Fruit fly (Drosophila melanogaster) whole organism, embryonic: ENCODE results near the gene Cnb.

Experiments used
- Adf1 ChIP-seq: fragments of 200-800 bp; sonication (Bioruptor generic); IDR thresholded peaks from 2 replicates; pipeline ENCODE4 v1.3.6; 2022; ENCODE audit warnings: missing biosample characterization, missing genetic modification characterization
- Aef1 ChIP-seq: fragments of 200-800 bp; sonication (Bioruptor generic); IDR thresholded peaks from 3 replicates; pipeline ENCODE4 v1.3.6; 2022; ENCODE audit warnings: missing biosample characterization, missing genetic modification characterization
- CG10462 ChIP-seq: fragments of 200-800 bp; sonication (Bioruptor generic); optimal IDR thresholded peaks from 2 replicates; lab custom pipeline; 2016; ENCODE audit warnings: missing biosample characterization, missing genetic modification characterization
- CG11093 ChIP-seq: fragments of 200-800 bp; sonication (Bioruptor generic); IDR thresholded peaks from 3 replicates; pipeline ENCODE4 v1.3.6; 2022; ENCODE audit warnings: missing biosample characterization, missing genetic modification characterization
- CG11247 ChIP-seq: fragments of 200-800 bp; sonication (Bioruptor generic); IDR thresholded peaks from 2 replicates; pipeline ENCODE4 v1.3.6; 2022; ENCODE audit warnings: missing biosample characterization, missing genetic modification characterization
- CG16815 ChIP-seq: fragments of 200-800 bp; sonication (Bioruptor generic); optimal IDR thresholded peaks from 3 replicates; lab custom pipeline; 2017; ENCODE audit warnings: missing biosample characterization, mild to moderate bottlenecking, missing genetic modification characterization
- CG17829 ChIP-seq: fragments of 200-800 bp; optimal IDR thresholded peaks from 2 replicates; lab custom pipeline; 2019; ENCODE audit warnings: missing biosample characterization, mild to moderate bottlenecking, missing genetic modification characterization, moderate library complexity
- CG18619 ChIP-seq: fragments of 200-800 bp; sonication (Bioruptor generic); optimal IDR thresholded peaks from 3 replicates; lab custom pipeline; 2017; ENCODE audit warnings: missing biosample characterization, mild to moderate bottlenecking, missing genetic modification characterization
- CG3726 ChIP-seq: fragments of 200-800 bp; sonication (Bioruptor generic); IDR thresholded peaks from 3 replicates; pipeline ENCODE4, ENCODE4 v1.3.6; 2022; ENCODE audit warnings: missing biosample characterization, missing genetic modification characterization
- CG4424 ChIP-seq: fragments of 200-800 bp; sonication (Bioruptor generic); optimal IDR thresholded peaks from 3 replicates; lab custom pipeline; 2016; ENCODE audit warnings: missing biosample characterization, missing genetic modification characterization
- CG6683 ChIP-seq: fragments of 200-800 bp; sonication (Bioruptor generic); optimal IDR thresholded peaks from 2 replicates; lab custom pipeline; 2017; ENCODE audit warnings: missing biosample characterization, mild to moderate bottlenecking, missing genetic modification characterization, missing genetic modification reagents
- CG6854 ChIP-seq: fragments of 200-800 bp; sonication (Bioruptor generic); optimal IDR thresholded peaks from 3 replicates; lab custom pipeline; 2017; ENCODE audit warnings: missing biosample characterization, mild to moderate bottlenecking, missing genetic modification characterization
- CG9437 ChIP-seq: fragments of 200-800 bp; sonication (Bioruptor generic); optimal IDR thresholded peaks from 2 replicates; lab custom pipeline; 2018; ENCODE audit warnings: missing biosample characterization, mild to moderate bottlenecking, missing genetic modification characterization
- CG9817 ChIP-seq: fragments of 200-800 bp; sonication (Bioruptor generic); optimal IDR thresholded peaks from 2 replicates; lab custom pipeline; 2018; ENCODE audit warnings: missing biosample characterization, mild to moderate bottlenecking, missing genetic modification characterization, moderate library complexity
- CG9876 ChIP-seq: fragments of 200-800 bp; sonication (Bioruptor generic); optimal IDR thresholded peaks from 2 replicates; lab custom pipeline; 2016; ENCODE audit warnings: missing biosample characterization, missing genetic modification characterization
- CrebB ChIP-seq: fragments of 200-800 bp; sonication (Bioruptor generic); optimal IDR thresholded peaks from 3 replicates; lab custom pipeline; 2018; ENCODE audit warnings: missing biosample characterization, mild to moderate bottlenecking, missing genetic modification characterization
- Elba2 ChIP-seq: fragments of 200-800 bp; sonication (Bioruptor generic); optimal IDR thresholded peaks from 3 replicates; lab custom pipeline; 2016; ENCODE audit warnings: missing biosample characterization, missing genetic modification characterization
- Fer2 ChIP-seq: fragments of 200-800 bp; sonication (Bioruptor generic); optimal IDR thresholded peaks from 2 replicates; lab custom pipeline; 2018; ENCODE audit warnings: missing biosample characterization, mild to moderate bottlenecking, missing genetic modification characterization, moderate library complexity
- Gug ChIP-seq: fragments of 200-800 bp; sonication (Bioruptor generic); IDR thresholded peaks from 4 replicates; pipeline ENCODE4 v1.3.6; 2022; ENCODE audit warnings: missing biosample characterization, missing genetic modification characterization
- HLH4C ChIP-seq: fragments of 200-800 bp; sonication (Bioruptor generic); IDR thresholded peaks from 3 replicates; pipeline ENCODE4 v1.3.6; 2022; ENCODE audit warnings: missing biosample characterization, missing genetic modification characterization; ENCODE audit not compliant: partially characterized antibody
- Hsf ChIP-seq: fragments of 200-800 bp; sonication (Bioruptor generic); optimal IDR thresholded peaks from 3 replicates; lab custom pipeline; 2016; ENCODE audit warnings: missing biosample characterization, missing genetic modification characterization
- Jarid2 ChIP-seq: fragments of 200-800 bp; sonication (Bioruptor generic); optimal IDR thresholded peaks from 3 replicates; lab custom pipeline; 2017; ENCODE audit warnings: mild to moderate bottlenecking, missing biosample characterization, missing genetic modification reagents, missing genetic modification characterization
- Lhr ChIP-seq: fragments of 200-800 bp; sonication (Bioruptor generic); optimal IDR thresholded peaks from 3 replicates; lab custom pipeline; 2017; ENCODE audit warnings: mild to moderate bottlenecking, missing biosample characterization, missing genetic modification reagents, missing genetic modification characterization
- Lim3 ChIP-seq: fragments of 200-800 bp; sonication (Bioruptor generic); IDR thresholded peaks from 2 replicates; pipeline ENCODE4 v1.3.6; 2022; ENCODE audit warnings: missing biosample characterization, missing genetic modification characterization
- Mrtf ChIP-seq: fragments of 200-800 bp; sonication (Bioruptor generic); IDR thresholded peaks from 3 replicates; pipeline ENCODE4 v1.3.6; 2022; ENCODE audit warnings: missing biosample characterization, missing genetic modification characterization
- Nf-YA ChIP-seq: fragments of 200-800 bp; sonication (Bioruptor generic); IDR thresholded peaks from 2 replicates; pipeline ENCODE4 v1.3.6; 2022; ENCODE audit warnings: missing biosample characterization, missing genetic modification characterization
- Oli ChIP-seq: fragments of 200-800 bp; sonication (Bioruptor generic); optimal IDR thresholded peaks from 2 replicates; lab custom pipeline; 2018; ENCODE audit warnings: missing biosample characterization, mild to moderate bottlenecking, missing genetic modification characterization, moderate library complexity
- Ravus ChIP-seq: fragments of 200-800 bp; sonication (Bioruptor generic); IDR thresholded peaks from 2 replicates; pipeline ENCODE4 v1.3.6; 2022; ENCODE audit warnings: missing biosample characterization, missing genetic modification characterization
- Rfx ChIP-seq: fragments of 200-800 bp; sonication (Bioruptor generic); IDR thresholded peaks from 2 replicates; pipeline ENCODE4 v1.3.6; 2022; ENCODE audit warnings: missing biosample characterization, missing genetic modification characterization
- Sin3A ChIP-seq: fragments of >200 bp; optimal IDR thresholded peaks from 2 replicates; lab custom pipeline; 2018
- danr ChIP-seq: fragments of 200-800 bp; sonication (Bioruptor generic); IDR thresholded peaks from 2 replicates; pipeline ENCODE4 v1.3.6; 2022; ENCODE audit warnings: missing biosample characterization, missing genetic modification characterization
- dm ChIP-seq: fragments of 200-800 bp; sonication (Bioruptor generic); optimal IDR thresholded peaks from 3 replicates; lab custom pipeline; 2016; ENCODE audit warnings: missing biosample characterization, missing genetic modification characterization
- eve ChIP-seq, 2 experiments: fragments of >200 bp; optimal IDR thresholded peaks; 2 replicates each; lab custom pipeline; 2017; ENCODE audit warnings: missing biosample characterization in 2 of 2, missing genetic modification characterization in 2 of 2
- exex ChIP-seq: fragments of 200-800 bp; sonication (Bioruptor generic); optimal IDR thresholded peaks from 4 replicates; lab custom pipeline; 2018; ENCODE audit warnings: missing biosample characterization, mild to moderate bottlenecking, missing genetic modification characterization, moderate library complexity
- hb ChIP-seq: fragments of 200-800 bp; sonication (Bioruptor generic); IDR thresholded peaks from 3 replicates; pipeline ENCODE4 v1.3.6; 2022; ENCODE audit warnings: missing biosample characterization, missing genetic modification characterization; ENCODE audit not compliant: partially characterized antibody
- ind ChIP-seq: fragments of 200-800 bp; sonication (Bioruptor generic); optimal IDR thresholded peaks from 3 replicates; lab custom pipeline; 2016; ENCODE audit warnings: missing biosample characterization, missing genetic modification characterization
- inv ChIP-seq: fragments of 200-800 bp; sonication (Bioruptor generic); IDR thresholded peaks from 2 replicates; pipeline ENCODE4 v1.3.6; 2022; ENCODE audit warnings: missing biosample characterization, missing genetic modification characterization; ENCODE audit not compliant: partially characterized antibody
- jigr1 ChIP-seq: fragments of 200-800 bp; sonication (Bioruptor generic); IDR thresholded peaks from 3 replicates; pipeline ENCODE4 v1.3.6; 2022; ENCODE audit warnings: missing biosample characterization, missing genetic modification characterization
- lbe ChIP-seq: fragments of 200-800 bp; sonication (Bioruptor generic); optimal IDR thresholded peaks from 2 replicates; lab custom pipeline; 2016; ENCODE audit warnings: missing biosample characterization, mild to moderate bottlenecking, missing genetic modification characterization
- mld ChIP-seq: fragments of 200-800 bp; sonication (Bioruptor generic); IDR thresholded peaks from 3 replicates; pipeline ENCODE4 v1.3.6; 2022; ENCODE audit warnings: missing biosample characterization, missing genetic modification characterization; ENCODE audit not compliant: partially characterized antibody
- onecut ChIP-seq: fragments of 200-800 bp; sonication (Bioruptor generic); IDR thresholded peaks from 2 replicates; pipeline ENCODE4 v1.3.6; 2022; ENCODE audit warnings: missing biosample characterization, missing genetic modification characterization
- p53 ChIP-seq: fragments of 200-800 bp; sonication (Bioruptor generic); optimal IDR thresholded peaks from 2 replicates; lab custom pipeline; 2016; ENCODE audit warnings: missing biosample characterization, missing genetic modification characterization
- pzg ChIP-seq: fragments of 200-800 bp; sonication (Bioruptor generic); optimal IDR thresholded peaks from 3 replicates; lab custom pipeline; 2018; ENCODE audit warnings: missing biosample characterization, mild to moderate bottlenecking, missing genetic modification characterization, moderate library complexity
- repo ChIP-seq: fragments of 200-800 bp; sonication (Bioruptor generic); optimal IDR thresholded peaks from 2 replicates; lab custom pipeline; 2016; ENCODE audit warnings: missing biosample characterization, missing genetic modification characterization
- salm ChIP-seq: fragments of 200-800 bp; sonication (Bioruptor generic); optimal IDR thresholded peaks from 2 replicates; lab custom pipeline; 2018; ENCODE audit warnings: missing biosample characterization, mild to moderate bottlenecking, missing genetic modification characterization
- seq ChIP-seq: fragments of 200-800 bp; sonication (Bioruptor generic); IDR thresholded peaks from 2 replicates; pipeline ENCODE4 v1.3.6; 2022; ENCODE audit warnings: missing biosample characterization, missing genetic modification characterization
- slou ChIP-seq: fragments of 200-800 bp; sonication (Bioruptor generic); optimal IDR thresholded peaks from 3 replicates; lab custom pipeline; 2016; ENCODE audit warnings: missing biosample characterization, missing genetic modification characterization
- sna ChIP-seq: fragments of 200-800 bp; sonication (Bioruptor generic); IDR thresholded peaks from 2 replicates; pipeline ENCODE4 v1.3.6; 2022; ENCODE audit warnings: missing biosample characterization, missing genetic modification characterization; ENCODE audit not compliant: partially characterized antibody
- stwl ChIP-seq: fragments of 200-800 bp; sonication (Bioruptor generic); optimal IDR thresholded peaks from 3 replicates; lab custom pipeline; 2018; ENCODE audit warnings: missing biosample characterization, mild to moderate bottlenecking, missing genetic modification characterization, moderate library complexity
- tgo ChIP-seq: fragments of 200-800 bp; sonication (Bioruptor generic); IDR thresholded peaks from 3 replicates; pipeline ENCODE4 v1.3.6; 2022; ENCODE audit warnings: missing biosample characterization, missing genetic modification characterization
- yki ChIP-seq: fragments of >200 bp; optimal IDR thresholded peaks from 3 replicates; lab custom pipeline; 2018
- zen ChIP-seq: fragments of 200-800 bp; sonication (Bioruptor generic); optimal IDR thresholded peaks from 3 replicates; lab custom pipeline; 2018; ENCODE audit warnings: missing biosample characterization, mild to moderate bottlenecking, missing genetic modification characterization, moderate library complexity

The Cnb gene

DNA sequence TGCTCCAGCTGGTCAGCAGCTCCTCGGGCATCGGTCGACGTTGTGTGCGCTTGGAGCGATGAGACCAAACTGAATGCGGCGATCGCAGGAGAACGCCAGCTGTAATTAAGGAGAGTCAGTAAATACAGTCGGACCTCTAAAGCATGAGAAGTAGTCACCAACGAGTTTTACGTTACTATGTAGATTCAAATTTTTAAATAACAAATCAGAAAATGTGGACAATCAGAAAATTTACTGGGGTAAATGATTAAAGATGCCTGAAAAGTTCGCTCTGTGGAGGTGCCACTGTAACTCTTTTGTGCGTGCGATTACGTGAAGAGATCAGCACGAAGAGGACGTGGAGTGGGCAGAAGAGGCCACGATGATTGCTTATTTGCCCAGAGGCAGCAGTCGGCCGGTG is 15.6 kb downstream of the Cnb start, which contains the start of gene SCOT (continued):
- TF ChIP-seq Jarid2 (GFP tag; lab: Kevin White, UChicago) (no peak), seq (peak; percentile 78), Lhr (GFP tag; lab: Kevin White, UChicago) (no peak), CG9437 (peak; percentile 33), CG11093 (GFP tag; lab: Robert Waterston, UW) (peak; percentile 65; the same call in 2 of the 3 replicates), ind (GFP tag; lab: Kevin White, UChicago) (peak; percentile 66), Fer2 (tag; lab: Kevin White, UChicago) (no peak), danr (GFP tag; lab: Robert Waterston, UW) (peak; percentile 52; the same call in 1 of the 2 replicates), inv (GFP tag; lab: Robert Waterston, UW) (no peak), Rfx (peak; percentile 74), Hsf (peak; percentile 74), p53 (GFP tag; lab: Kevin White, UChicago) (peak; percentile 28), yki (lab: Kevin White, UChicago) (no peak), Ravus (GFP tag; lab: Robert Waterston, UW) (no peak; the same call in 1 of the 2 replicates), stwl (tag; lab: Kevin White, UChicago) (no peak), salm (peak; percentile 45), pzg (GFP tag; lab: Kevin White, UChicago) (no peak), Gug (GFP tag; lab: Robert Waterston, UW) (peak; percentile 75), Oli (tag; lab: Kevin White, UChicago) (peak; percentile 81), CG9876 (GFP tag; lab: Kevin White, UChicago) (no peak), Mrtf (GFP tag; lab: Robert Waterston, UW) (peak; percentile 66; the same call in 1 of the 3 replicates), CG11247 (GFP tag; lab: Robert Waterston, UW) (peak; percentile 69), Adf1 (no peak), zen (tag; lab: Kevin White, UChicago) (no peak), exex (tag; lab: Kevin White, UChicago) (no peak), HLH4C (GFP tag; lab: Robert Waterston, UW) (no peak), CG10462 (no peak), Aef1 (peak; percentile 70), CG18619 (peak; percentile 18), CrebB (tag; lab: Kevin White, UChicago) (peak; percentile 50), Sin3A (no peak), slou (GFP tag; lab: Kevin White, UChicago) (no peak), Nf-YA (GFP tag; lab: Robert Waterston, UW) (no peak), Elba2 (GFP tag; lab: Kevin White, UChicago) (peak; percentile 25), dm (GFP tag; lab: Kevin White, UChicago) (peak; percentile 38), CG17829 (no peak), tgo (peak; percentile 78), CG3726 (GFP tag; lab: Robert Waterston, UW) (0 out of 3 replicates have a peak, but pooled peaks have one; percentile 50), CG16815 (GFP tag; lab: Kevin White, UChicago) (peak; percentile 41), lbe (GFP tag; lab: Kevin White, UChicago) (no peak), Lim3 (GFP tag; lab: Robert Waterston, UW) (no peak), repo (GFP tag; lab: Kevin White, UChicago) (no peak), jigr1 (GFP tag; lab: Robert Waterston, UW) (peak; percentile 30; the same call in 1 of the 3 replicates), hb (GFP tag; lab: Robert Waterston, UW) (no peak), CG4424 (GFP tag; lab: Kevin White, UChicago) (no peak), CG6683 (no peak), eve (GFP tag; optimal IDR thresholded peaks at IDR 0.05; lab: Kevin White, UChicago) (no peak), sna (no peak), CG6854 (GFP tag; lab: Kevin White, UChicago) (no peak), CG9817 (tag; lab: Kevin White, UChicago) (peak; percentile 52), mld (no peak), onecut (GFP tag; lab: Robert Waterston, UW) (peak; percentile 64)
